Worm (Caenorhabditis elegans) whole organism, mixed stage, embryonic: ENCODE data around the gene ztf-31.

Experiments
- elt-3 ChIP-seq: fragments of 150-350 bp; optimal IDR thresholded peaks from 2 replicates; lab custom pipeline; 2014; ENCODE audit warnings: missing biosample characterization, missing genetic modification characterization
- snpc-4 ChIP-seq: fragments of 150-350 bp; optimal IDR thresholded peaks from 2 replicates; lab custom pipeline; 2014; ENCODE audit warnings: missing biosample characterization, missing genetic modification characterization
- tbx-8 ChIP-seq: fragments of 200-800 bp; sonication (Bioruptor generic); optimal IDR thresholded peaks from 2 replicates; lab custom pipeline; 2018; ENCODE audit warnings: mild to moderate bottlenecking, missing genetic modification characterization, moderate library complexity, missing compliant biosample characterization

DNA sequence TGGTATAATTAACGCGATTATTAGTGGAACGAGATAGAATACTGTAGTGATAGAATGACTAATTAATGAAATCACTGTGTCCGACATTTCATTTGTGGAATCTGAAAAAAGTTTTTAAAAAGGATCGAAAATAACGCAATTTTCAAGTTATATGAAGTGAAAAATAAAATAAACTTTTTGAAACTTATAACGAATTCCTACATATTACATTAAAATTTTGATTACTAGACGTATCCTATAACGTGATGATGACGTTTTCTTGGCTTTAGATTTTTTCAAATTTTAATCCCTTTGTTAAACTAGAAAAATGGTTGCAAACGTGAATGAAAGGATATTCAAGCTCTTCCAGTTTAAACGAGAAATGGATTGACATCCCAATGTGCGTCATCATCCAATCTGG is 49.3 kb downstream of the ztf-31 start, which contains the start of gene algn-11:
- TF ChIP-seq snpc-4 (tag; lab: Kevin White, UChicago) = no peak
- no peak for TF ChIP-seq tbx-8
- TF ChIP-seq elt-3 = no peak
